Fruit fly (Drosophila melanogaster): ENCODE results near the gene CG4325.

Gene CG4325

DNA sequence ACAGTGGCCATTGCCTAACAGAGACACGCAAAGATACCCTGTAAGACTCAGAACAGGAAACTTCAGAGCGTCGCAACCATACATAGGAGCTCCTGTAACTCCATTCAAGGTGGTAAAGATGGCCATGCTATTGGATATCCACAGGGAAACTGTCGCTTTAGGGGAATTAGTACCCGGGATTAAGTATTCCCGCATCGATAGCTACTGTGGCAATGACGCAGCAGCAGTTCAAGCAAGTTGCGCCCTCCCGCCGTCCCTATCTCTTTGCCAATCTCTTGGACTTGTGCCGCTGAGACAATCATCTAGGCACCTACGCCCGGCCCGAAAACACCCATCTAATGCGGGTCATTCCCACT lies 27.1 kb upstream of the CG4325 start (continued):
- TF ChIP-seq Drgx (GFP tag; IDR thresholded peaks at IDR 0.05) (peak; percentile 80), CG2875 (GFP tag; optimal IDR thresholded peaks at IDR 0.05) (peak; percentile 8), D (optimal IDR thresholded peaks at IDR 0.05) (no peak), D (GFP tag; optimal IDR thresholded peaks at IDR 0.05) (peak; percentile 36), cg (GFP tag; optimal IDR thresholded peaks at IDR 0.05) (no peak), ssp (GFP tag; IDR thresholded peaks at IDR 0.05) (peak; percentile 51; the same call in 1 of the 2 replicates), Blimp-1 (GFP tag; optimal IDR thresholded peaks at IDR 0.05) (peak; percentile 40), CG8089 (GFP tag; optimal IDR thresholded peaks at IDR 0.05) (peak; percentile 25), btn (GFP tag; optimal IDR thresholded peaks at IDR 0.05) (peak; percentile 15), Camta (GFP tag; optimal IDR thresholded peaks at IDR 0.05) (peak; percentile 33), CG6654 (GFP tag; optimal IDR thresholded peaks at IDR 0.05) (no peak), CG6791 (GFP tag; IDR thresholded peaks at IDR 0.05; ENCODE audit: partially characterized antibody) (no peak), CG12071 (GFP tag; optimal IDR thresholded peaks at IDR 0.05) (peak; percentile 57), chif (GFP tag; optimal IDR thresholded peaks at IDR 0.05) (peak in 1 of 2 experiments; percentile 43), nau (GFP tag; optimal IDR thresholded peaks at IDR 0.05) (no peak), CG8924 (tag; optimal IDR thresholded peaks at IDR 0.05) (peak; percentile 37), Optix (GFP tag; IDR thresholded peaks at IDR 0.05) (peak; percentile 59; the same call in 2 of the 3 replicates), Mrtf (GFP tag; IDR thresholded peaks at IDR 0.05) (peak; percentile 76), shn (GFP tag; optimal IDR thresholded peaks at IDR 0.05) (peak; percentile 55), CTCF (GFP tag; optimal IDR thresholded peaks at IDR 0.05) (no peak), CG8765 (GFP tag; IDR thresholded peaks at IDR 0.05) (0 out of 2 replicates have a peak, but pooled peaks have one; percentile 15), CG15011 (GFP tag; optimal IDR thresholded peaks at IDR 0.05) (no peak), Atf3 (GFP tag; optimal IDR thresholded peaks at IDR 0.05) (peak; percentile 10), Nf-YA (GFP tag; IDR thresholded peaks at IDR 0.05) (no peak), CG6254 (GFP tag; optimal IDR thresholded peaks at IDR 0.05) (no peak), pum (GFP tag; optimal IDR thresholded peaks at IDR 0.05) (peak; percentile 41), unpg (GFP tag; optimal IDR thresholded peaks at IDR 0.05) (peak; percentile 55), CG2120 (GFP tag; optimal IDR thresholded peaks at IDR 0.05) (peak; percentile 70), bigmax (GFP tag; optimal IDR thresholded peaks at IDR 0.05) (no peak), Ssrp (tag; optimal IDR thresholded peaks at IDR 0.05) (peak; percentile 19), CG2889 (GFP tag; IDR thresholded peaks at IDR 0.05) (no peak), Hand (GFP tag; optimal IDR thresholded peaks at IDR 0.05) (peak; percentile 66), klu (GFP tag; IDR thresholded peaks at IDR 0.05) (peak; percentile 60), Stat92E (GFP tag; optimal IDR thresholded peaks at IDR 0.05) (no peak), Eip74EF (GFP tag; optimal IDR thresholded peaks at IDR 0.05) (peak in 1 of 2 experiments; percentile 6), gfzf (GFP tag; optimal IDR thresholded peaks at IDR 0.05) (no peak), CG15479 (GFP tag; optimal IDR thresholded peaks at IDR 0.05) (peak; percentile 53), rib (GFP tag; IDR thresholded peaks at IDR 0.05) (peak; percentile 74), luna (GFP tag; optimal IDR thresholded peaks at IDR 0.05) (peak; percentile 20), CG11723 (GFP tag; optimal IDR thresholded peaks at IDR 0.05) (peak; percentile 5), cato (GFP tag; optimal IDR thresholded peaks at IDR 0.05; ENCODE audit: borderline replicate concordance) (no peak), CG14860 (GFP tag; IDR thresholded peaks at IDR 0.05; ENCODE audit: partially characterized antibody) (no peak), CG18011 (GFP tag; optimal IDR thresholded peaks at IDR 0.05) (no peak), CG15514 (GFP tag; optimal IDR thresholded peaks at IDR 0.05) (peak; percentile 50), zfh1 (GFP tag; IDR thresholded peaks at IDR 0.05) (peak; percentile 74; the same call in 2 of the 3 replicates), Aef1 (GFP tag; IDR thresholded peaks at IDR 0.05) (peak; percentile 77), HLHmδ (GFP tag; optimal IDR thresholded peaks at IDR 0.05) (no peak), E2f2 (GFP tag; IDR thresholded peaks at IDR 0.05) (peak; percentile 43), CG15073 (GFP tag; optimal IDR thresholded peaks at IDR 0.05) (no peak), hb (GFP tag; IDR thresholded peaks at IDR 0.05; ENCODE audit: partially characterized antibody) (no peak), CHES-1-like (GFP tag; optimal IDR thresholded peaks at IDR 0.05) (peak; percentile 36)
